Fruit fly (Drosophila melanogaster): ENCODE measurements around the gene dtr.
A peak's percentile ranks its signal among the peaks of the same experiment; 100 is the strongest.

dtr gene

dm6 chr2L:21313909-21314400, 47.1 kb upstream of the dtr start, which contains the start of gene CG46314 (continued):
- TF ChIP-seq Nf-YC (tag; optimal IDR thresholded peaks at IDR 0.05) (peak; percentile 7), chm (GFP tag; IDR thresholded peaks at IDR 0.05) (no peak), org-1 (GFP tag; optimal IDR thresholded peaks at IDR 0.05) (no peak), unc-4 (GFP tag; IDR thresholded peaks at IDR 0.05; ENCODE audit: partially characterized antibody) (no peak), CG10959 (GFP tag; IDR thresholded peaks at IDR 0.05) (no peak), pfk (GFP tag; optimal IDR thresholded peaks at IDR 0.05) (no peak), CG31224 (GFP tag; IDR thresholded peaks at IDR 0.05) (no peak), Hr51 (GFP tag; optimal IDR thresholded peaks at IDR 0.05) (no peak), CG2678 (tag; optimal IDR thresholded peaks at IDR 0.05) (peak; percentile 55), knrl (GFP tag; IDR thresholded peaks at IDR 0.05; ENCODE audit: partially characterized antibody) (no peak), CG10321 (GFP tag; IDR thresholded peaks at IDR 0.05) (no peak), Rfx (GFP tag; IDR thresholded peaks at IDR 0.05) (0 out of 2 replicates have a peak, but pooled peaks have one; percentile 33), so (GFP tag; IDR thresholded peaks at IDR 0.05) (0 out of 3 replicates have a peak, but pooled peaks have one; percentile 7), CG1792 (GFP tag; optimal IDR thresholded peaks at IDR 0.05) (no peak), CG17568 (GFP tag; optimal IDR thresholded peaks at IDR 0.05) (no peak), shn (GFP tag; optimal IDR thresholded peaks at IDR 0.05) (no peak), CG13775 (GFP tag; optimal IDR thresholded peaks at IDR 0.05) (no peak), D19A (tag; optimal IDR thresholded peaks at IDR 0.05) (no peak), jumu (GFP tag; optimal IDR thresholded peaks at IDR 0.05) (no peak), Abd-B (GFP tag; optimal IDR thresholded peaks at IDR 0.05) (no peak), mirr (GFP tag; optimal IDR thresholded peaks at IDR 0.05) (peak; percentile 34), onecut (GFP tag; IDR thresholded peaks at IDR 0.05) (no peak), bsh (GFP tag; optimal IDR thresholded peaks at IDR 0.05) (no peak), lmd (GFP tag; IDR thresholded peaks at IDR 0.05) (no peak), gfzf (GFP tag; optimal IDR thresholded peaks at IDR 0.05) (no peak), Tbp (GFP tag; optimal IDR thresholded peaks at IDR 0.05) (no peak), CG34422 (GFP tag; IDR thresholded peaks at IDR 0.05) (no peak), Chrac-16 (GFP tag; optimal IDR thresholded peaks at IDR 0.05) (no peak), C15 (GFP tag; IDR thresholded peaks at IDR 0.05) (no peak), bcd (GFP tag; optimal IDR thresholded peaks at IDR 0.05) (peak; percentile 15), nerfin-1 (tag; optimal IDR thresholded peaks at IDR 0.05) (no peak), vvl (GFP tag; IDR thresholded peaks at IDR 0.05) (peak; percentile 23; the same call in 1 of the 2 replicates), D (optimal IDR thresholded peaks at IDR 0.05) (no peak), D (GFP tag; optimal IDR thresholded peaks at IDR 0.05) (no peak), Deaf1 (tag; optimal IDR thresholded peaks at IDR 0.05) (peak; percentile 39), sens (GFP tag) (peak; percentile 39), Ada2b (GFP tag; IDR thresholded peaks at IDR 0.05) (peak; percentile 30; the same call in 1 of the 2 replicates), CG7987 (GFP tag; optimal IDR thresholded peaks at IDR 0.05) (peak; percentile 34), CG6272 (GFP tag; IDR thresholded peaks at IDR 0.05) (no peak), Sox100B (GFP tag; optimal IDR thresholded peaks at IDR 0.05) (peak; percentile 31), Drgx (GFP tag; IDR thresholded peaks at IDR 0.05) (peak; percentile 78), B-H1 (GFP tag; IDR thresholded peaks at IDR 0.05) (no peak), ato (GFP tag; IDR thresholded peaks at IDR 0.05; ENCODE audit: partially characterized antibody) (no peak), caup (GFP tag; optimal IDR thresholded peaks at IDR 0.05; ENCODE audit: severe bottlenecking) (no peak), CG9876 (GFP tag; optimal IDR thresholded peaks at IDR 0.05) (no peak), Blimp-1 (GFP tag; optimal IDR thresholded peaks at IDR 0.05) (no peak), Eip74EF (GFP tag; optimal IDR thresholded peaks at IDR 0.05) (no peak), CG6654 (GFP tag; optimal IDR thresholded peaks at IDR 0.05) (no peak), CG12104 (GFP tag; optimal IDR thresholded peaks at IDR 0.05) (no peak), cwo (GFP tag; optimal IDR thresholded peaks at IDR 0.05) (no peak), Fer2 (tag; optimal IDR thresholded peaks at IDR 0.05) (no peak)
